Worm (Caenorhabditis elegans) whole organism, young adult: ENCODE results near the gene lin-15B.

Experiments used
- C17E4.6 ChIP-seq: fragments of 200-800 bp; sonication (Bioruptor generic); IDR thresholded peaks from 2 replicates; pipeline ENCODE4 v1.3.6; 2022; ENCODE audit warnings: missing genetic modification reagents, missing genetic modification characterization, missing compliant biosample characterization
- F22D6.2 ChIP-seq: sonication (generic microtip); optimal IDR thresholded peaks from 2 replicates; lab custom pipeline; 2016; ENCODE audit warnings: mild to moderate bottlenecking, missing genetic modification characterization, missing compliant biosample characterization
- F33H1.4 ChIP-seq: fragments of 200-800 bp; sonication (Bioruptor generic); IDR thresholded peaks from 2 replicates; pipeline ENCODE4 v1.3.6; 2022; ENCODE audit warnings: missing genetic modification reagents, missing genetic modification characterization, missing compliant biosample characterization
- F39B2.1 ChIP-seq: fragments of 200-800 bp; sonication (Bioruptor generic); IDR thresholded peaks from 2 replicates; pipeline ENCODE4 v1.3.6; 2022; ENCODE audit warnings: missing genetic modification reagents, missing genetic modification characterization, missing compliant biosample characterization
- F49E8.2 ChIP-seq: sonication (generic microtip); optimal IDR thresholded peaks from 3 replicates; lab custom pipeline; 2017; ENCODE audit warnings: missing genetic modification characterization, mild to moderate bottlenecking, missing compliant biosample characterization, antibody characterized with exemption, moderate library complexity; ENCODE audit not compliant: insufficient read depth
- F55B11.4 ChIP-seq: sonication (generic microtip); optimal IDR thresholded peaks from 2 replicates; lab custom pipeline; 2016; ENCODE audit warnings: missing compliant biosample characterization, missing genetic modification characterization, borderline replicate concordance; ENCODE audit not compliant: insufficient read depth
- F57A8.1 ChIP-seq: fragments of 200-800 bp; sonication (Bioruptor generic); optimal IDR thresholded peaks from 2 replicates; lab custom pipeline; 2018; ENCODE audit warnings: mild to moderate bottlenecking, missing genetic modification characterization, moderate library complexity, missing compliant biosample characterization
- F57C9.4 ChIP-seq: sonication (generic microtip); optimal IDR thresholded peaks from 2 replicates; lab custom pipeline; 2017; ENCODE audit warnings: mild to moderate bottlenecking, missing genetic modification characterization, missing compliant biosample characterization
- T07F8.4 ChIP-seq: sonication (generic microtip); optimal IDR thresholded peaks from 2 replicates; lab custom pipeline; 2016; ENCODE audit warnings: mild to moderate bottlenecking, missing genetic modification characterization, moderate library complexity, missing compliant biosample characterization
- T26A5.8 ChIP-seq: sonication (generic microtip); optimal IDR thresholded peaks from 2 replicates; lab custom pipeline; 2016; ENCODE audit warnings: missing genetic modification characterization, missing compliant biosample characterization
- Y53F4B.3 ChIP-seq: fragments of 200-800 bp; sonication (Bioruptor generic); IDR thresholded peaks from 2 replicates; pipeline ENCODE4 v1.3.6; 2022; ENCODE audit warnings: missing genetic modification reagents, missing genetic modification characterization, missing compliant biosample characterization
- Y67H2A.10 ChIP-seq: fragments of 200-800 bp; sonication (Bioruptor generic); conservative IDR thresholded peaks from 2 replicates; pipeline ENCODE4 v1.3.6; 2022; ENCODE audit warnings: missing genetic modification reagents, missing genetic modification characterization, missing compliant biosample characterization
- Y79H2A.3 ChIP-seq: fragments of 200-800 bp; sonication (Bioruptor generic); conservative IDR thresholded peaks from 2 replicates; pipeline ENCODE4 v1.3.6; 2022; ENCODE audit warnings: missing genetic modification reagents, missing genetic modification characterization, missing compliant biosample characterization
- Y95B8A.8 ChIP-seq: fragments of 200-800 bp; sonication (Bioruptor generic); IDR thresholded peaks from 2 replicates; pipeline ENCODE4 v1.3.6; 2022; ENCODE audit warnings: missing genetic modification reagents, missing genetic modification characterization, missing compliant biosample characterization
- ama-1 ChIP-seq, 3 experiments: fragments of 150-350 bp in 1 of 3; sonication (generic microtip) in 2 of 3; optimal IDR thresholded peaks; 2 replicates each; lab custom pipeline; 2014 to 2018; ENCODE audit warnings: missing biosample characterization in 2 of 3, missing genetic modification characterization in 2 of 3, missing genetic modification reagents in 2 of 3
- aptf-3 ChIP-seq: fragments of 200-800 bp; sonication (Bioruptor generic); IDR thresholded peaks from 2 replicates; pipeline ENCODE4 v1.3.6; 2022; ENCODE audit warnings: missing genetic modification characterization, missing compliant biosample characterization
- athp-1 ChIP-seq: sonication (generic microtip); optimal IDR thresholded peaks from 2 replicates; lab custom pipeline; 2017; ENCODE audit warnings: mild to moderate bottlenecking, missing genetic modification characterization, missing compliant biosample characterization
- bed-1 ChIP-seq: fragments of 200-800 bp; sonication (Bioruptor generic); IDR thresholded peaks from 2 replicates; pipeline ENCODE4 v1.3.6; 2022; ENCODE audit warnings: missing genetic modification reagents, missing genetic modification characterization, missing compliant biosample characterization
- cebp-2 ChIP-seq: fragments of 200-800 bp; sonication (Bioruptor generic); IDR thresholded peaks from 2 replicates; pipeline ENCODE4 v1.3.6; 2022; ENCODE audit warnings: missing genetic modification characterization, missing compliant biosample characterization
- ceh-79 ChIP-seq: sonication (generic microtip); optimal IDR thresholded peaks from 2 replicates; lab custom pipeline; 2017; ENCODE audit warnings: mild to moderate bottlenecking, missing genetic modification characterization, missing compliant biosample characterization
- ceh-91 ChIP-seq: fragments of 200-800 bp; sonication (Bioruptor generic); IDR thresholded peaks from 2 replicates; pipeline ENCODE4 v1.3.6; 2022; ENCODE audit warnings: missing genetic modification reagents, missing genetic modification characterization, missing compliant biosample characterization
- dpff-1 ChIP-seq: sonication (generic microtip); optimal IDR thresholded peaks from 2 replicates; lab custom pipeline; 2017; ENCODE audit warnings: mild to moderate bottlenecking, missing genetic modification characterization, missing compliant biosample characterization
- dpl-1 ChIP-seq: fragments of 150-350 bp; optimal IDR thresholded peaks from 2 replicates; lab custom pipeline; 2014; ENCODE audit warnings: missing biosample characterization, missing genetic modification reagents, missing genetic modification characterization
- egl-44 ChIP-seq: fragments of 200-800 bp; sonication (Bioruptor generic); IDR thresholded peaks from 2 replicates; pipeline ENCODE4 v1.3.6; 2022; ENCODE audit warnings: missing genetic modification reagents, missing genetic modification characterization, missing compliant biosample characterization
- ekl-4 ChIP-seq: fragments of 200-800 bp; sonication (Bioruptor generic); IDR thresholded peaks from 2 replicates; pipeline ENCODE4 v1.3.6; 2022; ENCODE audit warnings: missing genetic modification reagents, missing genetic modification characterization, missing compliant biosample characterization
- fkh-3 ChIP-seq: sonication (generic microtip); optimal IDR thresholded peaks from 2 replicates; lab custom pipeline; 2016; ENCODE audit warnings: mild to moderate bottlenecking, missing genetic modification characterization, missing compliant biosample characterization
- him-1 ChIP-seq: sonication (generic microtip); optimal IDR thresholded peaks from 2 replicates; lab custom pipeline; 2016; ENCODE audit warnings: missing genotype, missing genetic modification reagents, missing genetic modification characterization, missing compliant biosample characterization
- lag-1 ChIP-seq: fragments of 200-800 bp; sonication (Bioruptor generic); IDR thresholded peaks from 2 replicates; pipeline ENCODE4 v1.3.6; 2022; ENCODE audit warnings: missing genetic modification reagents, missing genetic modification characterization, missing compliant biosample characterization
- let-607 ChIP-seq, 2 experiments: fragments of 200-800 bp in 1 of 2; sonication (Bioruptor generic) in 1 of 2; sonication (generic microtip) in 1 of 2; optimal IDR thresholded peaks; 2 replicates each; lab custom pipeline; 2016 to 2018; ENCODE audit warnings: mild to moderate bottlenecking in 2 of 2, missing compliant biosample characterization in 2 of 2, missing genetic modification characterization in 2 of 2, moderate library complexity in 2 of 2, missing genotype in 1 of 2
- lin-26 ChIP-seq: fragments of 200-800 bp; sonication (Bioruptor generic); IDR thresholded peaks from 2 replicates; pipeline ENCODE4 v1.3.6; 2022; ENCODE audit warnings: missing genetic modification reagents, missing genetic modification characterization, missing compliant biosample characterization
- lir-1 ChIP-seq: fragments of 200-800 bp; sonication (Bioruptor generic); conservative IDR thresholded peaks from 2 replicates; pipeline ENCODE4 v1.3.6; 2022; ENCODE audit warnings: missing genetic modification reagents, missing genetic modification characterization, missing compliant biosample characterization
- lsl-1 ChIP-seq: fragments of 200-800 bp; sonication (Bioruptor generic); optimal IDR thresholded peaks from 2 replicates; lab custom pipeline; 2018; ENCODE audit warnings: mild to moderate bottlenecking, missing genetic modification characterization, moderate library complexity, missing compliant biosample characterization
- lsy-27 ChIP-seq: sonication (generic microtip); optimal IDR thresholded peaks from 2 replicates; lab custom pipeline; 2017; ENCODE audit warnings: missing genetic modification characterization, mild to moderate bottlenecking, missing compliant biosample characterization, antibody characterized with exemption, missing genotype, borderline replicate concordance; ENCODE audit not compliant: insufficient read depth
- madf-10 ChIP-seq: sonication (generic microtip); optimal IDR thresholded peaks from 2 replicates; lab custom pipeline; 2016; ENCODE audit warnings: mild to moderate bottlenecking, missing genetic modification characterization, missing compliant biosample characterization
- madf-3 ChIP-seq: fragments of 200-800 bp; sonication (Bioruptor generic); IDR thresholded peaks from 2 replicates; pipeline ENCODE4 v1.3.6; 2022; ENCODE audit warnings: missing genetic modification reagents, missing genetic modification characterization, missing compliant biosample characterization
- mel-28 ChIP-seq: sonication (generic microtip); optimal IDR thresholded peaks from 2 replicates; lab custom pipeline; 2016; ENCODE audit warnings: borderline replicate concordance, mild to moderate bottlenecking, missing genetic modification characterization, missing compliant biosample characterization
- nfya-2 ChIP-seq: fragments of 200-800 bp; sonication (Bioruptor generic); IDR thresholded peaks from 2 replicates; pipeline ENCODE4 v1.3.6; 2022; ENCODE audit warnings: missing genetic modification reagents, missing genetic modification characterization, missing compliant biosample characterization
- nhr-179 ChIP-seq: sonication (generic microtip); optimal IDR thresholded peaks from 2 replicates; lab custom pipeline; 2016; ENCODE audit warnings: mild to moderate bottlenecking, missing genetic modification characterization, missing compliant biosample characterization
- nhr-27 ChIP-seq: fragments of 200-800 bp; sonication (Bioruptor generic); optimal IDR thresholded peaks from 2 replicates; lab custom pipeline; 2018; ENCODE audit warnings: mild to moderate bottlenecking, missing genetic modification characterization, moderate library complexity, missing compliant biosample characterization
- repo-1 ChIP-seq: sonication (generic microtip); optimal IDR thresholded peaks from 2 replicates; lab custom pipeline; 2017; ENCODE audit warnings: mild to moderate bottlenecking, missing genetic modification characterization, missing compliant biosample characterization
- sdz-38 ChIP-seq: sonication (generic microtip); optimal IDR thresholded peaks from 2 replicates; lab custom pipeline; 2016; ENCODE audit warnings: missing genotype, missing genetic modification characterization, missing compliant biosample characterization
- somi-1 ChIP-seq: fragments of 200-800 bp; sonication (Bioruptor generic); optimal IDR thresholded peaks from 2 replicates; lab custom pipeline; 2018; ENCODE audit warnings: mild to moderate bottlenecking, missing genetic modification characterization, missing compliant biosample characterization
- zfh-2 ChIP-seq: fragments of 200-800 bp; sonication (Bioruptor generic); conservative IDR thresholded peaks from 2 replicates; pipeline ENCODE4 v1.3.6; 2022; ENCODE audit warnings: missing genetic modification reagents, missing genetic modification characterization, missing compliant biosample characterization

lin-15B gene

ce11 chrX:15773262-15773908, 47.5 kb downstream of the lin-15B start, which contains the start of gene Y7A5A.13 (continued):
- TF ChIP-seq him-1 (tag; lab: Kevin White, UChicago), result peak; percentile 79
- TF ChIP-seq F57C9.4 (tag; lab: Kevin White, UChicago), result no peak
- TF ChIP-seq fkh-3 (tag; lab: Kevin White, UChicago), result no peak
- 0 out of 2 replicates have a peak, but pooled peaks have one; percentile 11 for TF ChIP-seq Y79H2A.3 (GFP tag; lab: Robert Waterston, UW)
- 0 out of 2 replicates have a peak, but pooled peaks have one; percentile 43 for TF ChIP-seq aptf-3 (GFP tag; lab: Robert Waterston, UW)
- TF ChIP-seq let-607 (tag; optimal IDR thresholded peaks at IDR 0.05; lab: Kevin White, UChicago), result peak in 1 of 2 experiments; percentile 52
- no peak for TF ChIP-seq athp-1 (tag; lab: Kevin White, UChicago)
- TF ChIP-seq ekl-4 (GFP tag; lab: Robert Waterston, UW), result no peak; the same call in 1 of the 2 replicates
- no peak for TF ChIP-seq lsy-27 (tag; lab: Kevin White, UChicago)
- no peak for TF ChIP-seq mel-28 (tag; lab: Kevin White, UChicago)
- TF ChIP-seq Y95B8A.8 (GFP tag; lab: Robert Waterston, UW), result no peak
- TF ChIP-seq somi-1 (GFP tag; lab: Kevin White, UChicago), result no peak
- no peak for TF ChIP-seq lsl-1 (GFP tag; lab: Kevin White, UChicago)
- TF ChIP-seq Y53F4B.3 (GFP tag; lab: Robert Waterston, UW), result no peak
- no peak for TF ChIP-seq ama-1 (optimal IDR thresholded peaks at IDR 0.05; lab: Kevin White, UChicago)
- TF ChIP-seq ama-1 (GFP tag; optimal IDR thresholded peaks at IDR 0.05; lab: Kevin White, UChicago), result peak in 1 of 2 experiments; percentile 64
- TF ChIP-seq F39B2.1 (GFP tag; lab: Robert Waterston, UW), result no peak
- TF ChIP-seq lag-1 (GFP tag; lab: Robert Waterston, UW), result no peak
- no peak for TF ChIP-seq lir-1 (GFP tag; lab: Robert Waterston, UW)
- TF ChIP-seq bed-1 (GFP tag; lab: Robert Waterston, UW), result no peak
- TF ChIP-seq C17E4.6 (GFP tag; lab: Robert Waterston, UW), result no peak
- TF ChIP-seq nfya-2, result no peak
- no peak for TF ChIP-seq dpl-1 (GFP tag; lab: Kevin White, UChicago)
- no peak for TF ChIP-seq nhr-27
- TF ChIP-seq F55B11.4 (tag; lab: Kevin White, UChicago), result no peak
- no peak for TF ChIP-seq zfh-2 (GFP tag; lab: Robert Waterston, UW)
- TF ChIP-seq ceh-91 (GFP tag; lab: Robert Waterston, UW), result no peak
- no peak for TF ChIP-seq dpff-1 (tag; lab: Kevin White, UChicago)
- peak; percentile 13 for TF ChIP-seq T07F8.4
- no peak for TF ChIP-seq ceh-79 (tag; lab: Kevin White, UChicago)
- peak; percentile 82 for TF ChIP-seq lin-26 (GFP tag; lab: Robert Waterston, UW)
- no peak for TF ChIP-seq sdz-38 (tag; lab: Kevin White, UChicago)
- no peak for TF ChIP-seq nhr-179
- peak; percentile 41; the same call in 1 of the 2 replicates for TF ChIP-seq egl-44 (GFP tag; lab: Robert Waterston, UW)
- no peak for TF ChIP-seq F49E8.2 (tag; lab: Kevin White, UChicago)
- TF ChIP-seq madf-10, result no peak
- TF ChIP-seq F33H1.4 (GFP tag; lab: Robert Waterston, UW), result no peak
- no peak for TF ChIP-seq F22D6.2 (tag; lab: Kevin White, UChicago)
- TF ChIP-seq T26A5.8 (tag; lab: Kevin White, UChicago), result no peak
- no peak for TF ChIP-seq madf-3 (GFP tag; lab: Robert Waterston, UW)
- no peak for TF ChIP-seq repo-1 (tag; lab: Kevin White, UChicago)
- TF ChIP-seq F57A8.1, result no peak
- no peak for TF ChIP-seq Y67H2A.10 (GFP tag; lab: Robert Waterston, UW)
- TF ChIP-seq cebp-2 (GFP tag; lab: Robert Waterston, UW), result no peak
